Fruit fly (Drosophila melanogaster) whole organism, embryonic: ENCODE results near the gene CG10222.

Experiments
- Abd-B ChIP-seq: fragments of 200-800 bp; sonication (Bioruptor generic); optimal IDR thresholded peaks from 2 replicates; lab custom pipeline; 2018; ENCODE audit warnings: missing biosample characterization, mild to moderate bottlenecking, missing genetic modification characterization, moderate library complexity
- BtbVII ChIP-seq: fragments of 200-800 bp; sonication (Bioruptor generic); optimal IDR thresholded peaks from 3 replicates; lab custom pipeline; 2017; ENCODE audit warnings: missing biosample characterization, mild to moderate bottlenecking, missing genetic modification characterization
- CG10543 ChIP-seq: fragments of 200-800 bp; sonication (Bioruptor generic); optimal IDR thresholded peaks from 3 replicates; lab custom pipeline; 2017; ENCODE audit warnings: missing biosample characterization, mild to moderate bottlenecking, missing genetic modification characterization, moderate library complexity
- CG11093 ChIP-seq: fragments of 200-800 bp; sonication (Bioruptor generic); IDR thresholded peaks from 3 replicates; pipeline ENCODE4 v1.3.6; 2022; ENCODE audit warnings: missing biosample characterization, missing genetic modification characterization
- CG11247 ChIP-seq: fragments of 200-800 bp; sonication (Bioruptor generic); IDR thresholded peaks from 2 replicates; pipeline ENCODE4 v1.3.6; 2022; ENCODE audit warnings: missing biosample characterization, missing genetic modification characterization
- CG12299 ChIP-seq: fragments of 200-800 bp; sonication (Bioruptor generic); optimal IDR thresholded peaks from 2 replicates; lab custom pipeline; 2018; ENCODE audit warnings: missing biosample characterization, mild to moderate bottlenecking, missing genetic modification characterization
- CG13424 ChIP-seq: fragments of 200-800 bp; sonication (Bioruptor generic); optimal IDR thresholded peaks from 2 replicates; lab custom pipeline; 2019; ENCODE audit warnings: missing biosample characterization, mild to moderate bottlenecking, missing genetic modification characterization, moderate library complexity
- CG15479 ChIP-seq: fragments of 200-800 bp; sonication (Bioruptor generic); optimal IDR thresholded peaks from 3 replicates; lab custom pipeline; 2019; ENCODE audit warnings: missing biosample characterization, mild to moderate bottlenecking, missing genetic modification characterization, moderate library complexity
- CG15601 ChIP-seq: fragments of 200-800 bp; sonication (Bioruptor generic); optimal IDR thresholded peaks from 3 replicates; lab custom pipeline; 2019; ENCODE audit warnings: missing biosample characterization, mild to moderate bottlenecking, missing genetic modification characterization, moderate library complexity
- CG17186 ChIP-seq: fragments of 200-800 bp; sonication (Bioruptor generic); optimal IDR thresholded peaks from 3 replicates; lab custom pipeline; 2017; ENCODE audit warnings: missing biosample characterization, missing genetic modification reagents, missing genetic modification characterization
- CG17361 ChIP-seq: fragments of 200-800 bp; sonication (Bioruptor generic); IDR thresholded peaks from 3 replicates; pipeline ENCODE4 v1.3.6; 2022; ENCODE audit warnings: missing biosample characterization, missing genetic modification characterization
- CG34376 ChIP-seq: fragments of 200-800 bp; sonication (Bioruptor generic); optimal IDR thresholded peaks from 2 replicates; lab custom pipeline; 2018; ENCODE audit warnings: missing biosample characterization, mild to moderate bottlenecking, missing genetic modification characterization
- CG3726 ChIP-seq: fragments of 200-800 bp; sonication (Bioruptor generic); IDR thresholded peaks from 3 replicates; pipeline ENCODE4, ENCODE4 v1.3.6; 2022; ENCODE audit warnings: missing biosample characterization, missing genetic modification characterization
- CG4617 ChIP-seq: fragments of 200-800 bp; sonication (Bioruptor generic); optimal IDR thresholded peaks from 3 replicates; lab custom pipeline; 2016; ENCODE audit warnings: missing biosample characterization, missing genetic modification characterization, borderline replicate concordance
- CG4820 ChIP-seq: fragments of 200-800 bp; sonication (Bioruptor generic); optimal IDR thresholded peaks from 3 replicates; lab custom pipeline; 2016; ENCODE audit warnings: missing biosample characterization, missing genetic modification characterization
- CG4854 ChIP-seq: fragments of 200-800 bp; sonication (Bioruptor generic); optimal IDR thresholded peaks from 2 replicates; lab custom pipeline; 2016; ENCODE audit warnings: missing biosample characterization, missing genetic modification characterization, inconsistent platforms
- CG6254 ChIP-seq: fragments of 200-800 bp; sonication (Bioruptor generic); optimal IDR thresholded peaks from 3 replicates; lab custom pipeline; 2017; ENCODE audit warnings: mild to moderate bottlenecking, missing biosample characterization, missing genetic modification reagents, missing genetic modification characterization
- CG6654 ChIP-seq: fragments of 200-800 bp; sonication (Bioruptor generic); optimal IDR thresholded peaks from 2 replicates; lab custom pipeline; 2017; ENCODE audit warnings: missing biosample characterization, mild to moderate bottlenecking, missing genetic modification characterization
- CG7745 ChIP-seq: fragments of 200-800 bp; sonication (Bioruptor generic); optimal IDR thresholded peaks from 2 replicates; lab custom pipeline; 2018; ENCODE audit warnings: missing biosample characterization, mild to moderate bottlenecking, missing genetic modification characterization, moderate library complexity
- CG8924 ChIP-seq: fragments of 200-800 bp; optimal IDR thresholded peaks from 3 replicates; lab custom pipeline; 2019; ENCODE audit warnings: missing biosample characterization, mild to moderate bottlenecking, missing genetic modification characterization, moderate library complexity
- CG8944 ChIP-seq: fragments of 200-800 bp; sonication (Bioruptor generic); optimal IDR thresholded peaks from 3 replicates; lab custom pipeline; 2016; ENCODE audit warnings: missing biosample characterization, missing genetic modification characterization
- Dll ChIP-seq: fragments of 200-800 bp; sonication (Bioruptor generic); IDR thresholded peaks from 4 replicates; pipeline ENCODE4 v1.3.6; 2022; ENCODE audit warnings: missing biosample characterization, missing genetic modification characterization; ENCODE audit not compliant: partially characterized antibody
- Dp ChIP-seq: fragments of 200-800 bp; sonication (Bioruptor generic); optimal IDR thresholded peaks from 2 replicates; lab custom pipeline; 2018; ENCODE audit warnings: missing biosample characterization, mild to moderate bottlenecking, missing genetic modification characterization, moderate library complexity
- H2.0 ChIP-seq: fragments of 200-800 bp; sonication (Bioruptor generic); IDR thresholded peaks from 2 replicates; pipeline ENCODE4 v1.3.6; 2022; ENCODE audit warnings: missing biosample characterization, missing genetic modification characterization
- HLHmδ ChIP-seq: fragments of 200-800 bp; sonication (Bioruptor generic); optimal IDR thresholded peaks from 2 replicates; lab custom pipeline; 2018; ENCODE audit warnings: missing biosample characterization, mild to moderate bottlenecking, missing genetic modification characterization, moderate library complexity
- Hr39 ChIP-seq: fragments of >200 bp; optimal IDR thresholded peaks from 2 replicates; lab custom pipeline; 2017
- Myb ChIP-seq: fragments of 200-800 bp; sonication (Bioruptor generic); optimal IDR thresholded peaks from 2 replicates; lab custom pipeline; 2016; ENCODE audit warnings: missing biosample characterization, missing genetic modification characterization
- Nf-YC ChIP-seq: fragments of 200-800 bp; optimal IDR thresholded peaks from 3 replicates; lab custom pipeline; 2019; ENCODE audit warnings: missing biosample characterization, mild to moderate bottlenecking, missing genetic modification characterization, moderate library complexity
- Six4 ChIP-seq: fragments of 200-800 bp; sonication (Bioruptor generic); optimal IDR thresholded peaks from 2 replicates; lab custom pipeline; 2016; ENCODE audit warnings: missing biosample characterization, missing genetic modification characterization
- Sox100B ChIP-seq: fragments of 200-800 bp; sonication (Bioruptor generic); optimal IDR thresholded peaks from 3 replicates; lab custom pipeline; 2018; ENCODE audit warnings: missing biosample characterization, mild to moderate bottlenecking, missing genetic modification characterization
- YL-1 ChIP-seq: fragments of 200-800 bp; sonication (Bioruptor generic); optimal IDR thresholded peaks from 3 replicates; lab custom pipeline; 2017; ENCODE audit warnings: missing biosample characterization, mild to moderate bottlenecking, missing genetic modification characterization
- bcd ChIP-seq: fragments of 200-800 bp; sonication (Bioruptor generic); optimal IDR thresholded peaks from 2 replicates; lab custom pipeline; 2017; ENCODE audit warnings: missing biosample characterization, mild to moderate bottlenecking, missing genetic modification characterization
- ci ChIP-seq: fragments of 200-800 bp; sonication (Bioruptor generic); IDR thresholded peaks from 3 replicates; pipeline ENCODE4 v1.3.6; 2022; ENCODE audit warnings: missing biosample characterization, missing genetic modification characterization
- crol ChIP-seq: fragments of 200-800 bp; sonication (Bioruptor generic); IDR thresholded peaks from 2 replicates; pipeline ENCODE4 v1.3.6; 2022; ENCODE audit warnings: missing biosample characterization, missing genetic modification characterization
- dpn ChIP-seq, 2 experiments: fragments of 200-800 bp; sonication (Bioruptor generic); optimal IDR thresholded peaks; 3 replicates each; lab custom pipeline; 2016; ENCODE audit warnings: missing biosample characterization in 2 of 2, missing genetic modification characterization in 2 of 2
- inv ChIP-seq: fragments of 200-800 bp; sonication (Bioruptor generic); IDR thresholded peaks from 2 replicates; pipeline ENCODE4 v1.3.6; 2022; ENCODE audit warnings: missing biosample characterization, missing genetic modification characterization; ENCODE audit not compliant: partially characterized antibody
- klu ChIP-seq: fragments of 200-800 bp; sonication (Bioruptor generic); IDR thresholded peaks from 2 replicates; pipeline ENCODE4 v1.3.6; 2022; ENCODE audit warnings: missing biosample characterization, missing genetic modification characterization
- lola ChIP-seq, 3 experiments: fragments of >200 bp in 2 of 3; fragments of 200-800 bp in 1 of 3; sonication (Bioruptor generic) in 1 of 3; optimal IDR thresholded peaks; 2 replicates each; lab custom pipeline; 2017 to 2019; ENCODE audit warnings: missing biosample characterization in 3 of 3, missing genetic modification characterization in 3 of 3, mild to moderate bottlenecking in 1 of 3, moderate library complexity in 1 of 3
- org-1 ChIP-seq: fragments of 200-800 bp; sonication (Bioruptor generic); optimal IDR thresholded peaks from 2 replicates; lab custom pipeline; 2017; ENCODE audit warnings: missing biosample characterization, missing genetic modification characterization
- sc ChIP-seq, 3 experiments: fragments of >200 bp in 2 of 3; fragments of 200-800 bp in 1 of 3; sonication (Bioruptor generic) in 1 of 3; optimal IDR thresholded peaks; 2 replicates in 2 of 3; 3 replicates in 1 of 3; lab custom pipeline; 2017; ENCODE audit warnings: mild to moderate bottlenecking in 1 of 3, missing biosample characterization in 1 of 3, missing genetic modification characterization in 1 of 3, missing genetic modification reagents in 1 of 3
- shn ChIP-seq: fragments of 200-800 bp; sonication (Bioruptor generic); optimal IDR thresholded peaks from 3 replicates; lab custom pipeline; 2016; ENCODE audit warnings: missing biosample characterization, missing genetic modification characterization
- sisA ChIP-seq: fragments of 200-800 bp; sonication (Bioruptor generic); IDR thresholded peaks from 2 replicates; pipeline ENCODE4 v1.3.6; 2022; ENCODE audit warnings: missing biosample characterization, missing genetic modification characterization
- sna ChIP-seq: fragments of 200-800 bp; sonication (Bioruptor generic); IDR thresholded peaks from 2 replicates; pipeline ENCODE4 v1.3.6; 2022; ENCODE audit warnings: missing biosample characterization, missing genetic modification characterization; ENCODE audit not compliant: partially characterized antibody
- sug ChIP-seq: fragments of 200-800 bp; optimal IDR thresholded peaks from 2 replicates; lab custom pipeline; 2019; ENCODE audit warnings: missing biosample characterization, mild to moderate bottlenecking, missing genetic modification characterization, moderate library complexity
- tin ChIP-seq: fragments of 200-800 bp; sonication (Bioruptor generic); optimal IDR thresholded peaks from 3 replicates; lab custom pipeline; 2016; ENCODE audit warnings: missing biosample characterization, missing genetic modification characterization
- unc-4 ChIP-seq: fragments of 200-800 bp; sonication (Bioruptor generic); IDR thresholded peaks from 2 replicates; pipeline ENCODE4 v1.3.6; 2022; ENCODE audit warnings: missing biosample characterization, missing genetic modification characterization; ENCODE audit not compliant: partially characterized antibody
- vvl ChIP-seq: fragments of 200-800 bp; sonication (Bioruptor generic); IDR thresholded peaks from 2 replicates; pipeline ENCODE4 v1.3.6; 2022; ENCODE audit warnings: missing biosample characterization, missing genetic modification characterization
- zen ChIP-seq: fragments of 200-800 bp; sonication (Bioruptor generic); optimal IDR thresholded peaks from 3 replicates; lab custom pipeline; 2018; ENCODE audit warnings: missing biosample characterization, mild to moderate bottlenecking, missing genetic modification characterization, moderate library complexity
- zfh2 ChIP-seq: fragments of 200-800 bp; sonication (Bioruptor generic); optimal IDR thresholded peaks from 2 replicates; lab custom pipeline; 2016; ENCODE audit warnings: missing biosample characterization, missing genetic modification characterization

Gene CG10222

DNA sequence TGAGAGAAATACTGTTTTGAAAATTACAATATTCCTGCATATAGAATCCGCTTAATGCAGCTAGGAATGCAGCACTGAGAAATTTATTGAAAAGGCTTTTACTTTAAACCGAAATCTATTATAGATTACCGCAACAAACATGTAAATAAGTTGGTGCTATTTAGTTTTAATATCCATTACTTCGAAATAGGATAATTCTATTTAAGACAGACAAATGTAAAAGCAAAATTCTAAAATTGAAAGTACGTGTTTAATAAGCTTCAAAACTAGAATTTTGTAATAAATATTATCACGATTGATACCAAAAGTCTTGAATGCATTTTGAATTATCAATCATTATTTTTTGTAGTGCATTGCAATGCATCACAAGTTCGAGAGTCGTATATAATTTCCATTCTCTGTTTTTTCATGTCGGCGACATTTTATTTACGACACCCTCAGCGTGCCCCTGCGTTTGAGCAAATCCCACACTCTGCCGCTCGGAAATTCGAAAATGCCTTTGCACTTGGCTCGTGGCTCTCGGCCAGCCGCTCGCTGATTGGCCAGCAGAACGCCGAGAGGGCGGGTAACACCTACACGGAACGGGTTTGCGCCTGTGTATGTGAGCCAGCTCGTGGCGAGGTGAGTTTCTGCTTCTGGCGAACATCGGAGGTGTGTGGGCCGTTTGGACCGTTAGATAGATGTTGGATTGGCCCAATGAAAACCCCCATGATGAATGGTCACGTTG is 8.9 kb downstream of the CG10222 start (continued):
- TF ChIP-seq CG7745 (tag; lab: Kevin White, UChicago) (no peak), Dp (GFP tag; lab: Kevin White, UChicago) (no peak), CG8924 (tag; lab: Kevin White, UChicago) (peak; percentile 34), CG10543 (no peak), Sox100B (GFP tag; lab: Kevin White, UChicago) (peak; percentile 49), CG17186 (GFP tag; lab: Kevin White, UChicago) (no peak), zen (tag; lab: Kevin White, UChicago) (peak; percentile 2), crol (GFP tag; lab: Robert Waterston, UW) (no peak), Abd-B (peak; percentile 6), org-1 (no peak), CG15601 (tag; lab: Kevin White, UChicago) (no peak), H2.0 (GFP tag; lab: Robert Waterston, UW) (no peak), CG4820 (peak; percentile 32), CG34376 (GFP tag; lab: Kevin White, UChicago) (no peak), CG11247 (GFP tag; lab: Robert Waterston, UW) (no peak), CG6654 (peak; percentile 25), Hr39 (lab: Kevin White, UChicago) (no peak), ci (no peak), Six4 (GFP tag; lab: Kevin White, UChicago) (no peak), CG6254 (peak; percentile 59), CG15479 (GFP tag; lab: Kevin White, UChicago) (no peak), HLHmδ (GFP tag; lab: Kevin White, UChicago) (peak; percentile 20), vvl (GFP tag; lab: Robert Waterston, UW) (0 out of 2 replicates have a peak, but pooled peaks have one; percentile 23), CG11093 (GFP tag; lab: Robert Waterston, UW) (no peak), shn (GFP tag; lab: Kevin White, UChicago) (no peak), zfh2 (GFP tag; lab: Kevin White, UChicago) (no peak), sna (GFP tag; lab: Robert Waterston, UW) (no peak; the same call in 1 of the 2 replicates), unc-4 (GFP tag; lab: Robert Waterston, UW) (no peak), CG4617 (GFP tag; lab: Kevin White, UChicago) (no peak), CG3726 (GFP tag; lab: Robert Waterston, UW) (no peak), tin (GFP tag; lab: Kevin White, UChicago) (peak; percentile 10), dpn (GFP tag; optimal IDR thresholded peaks at IDR 0.05; lab: Kevin White, UChicago) (no peak), CG13424 (tag; lab: Kevin White, UChicago) (no peak), YL-1 (no peak), CG12299 (tag; lab: Kevin White, UChicago) (no peak), CG8944 (GFP tag; lab: Kevin White, UChicago) (no peak), Myb (GFP tag; lab: Kevin White, UChicago) (no peak), BtbVII (GFP tag; lab: Kevin White, UChicago) (no peak), sc (optimal IDR thresholded peaks at IDR 0.05; lab: Kevin White, UChicago) (no peak), sc (GFP tag; optimal IDR thresholded peaks at IDR 0.05; lab: Kevin White, UChicago) (peak; percentile 30), lola (GFP tag; optimal IDR thresholded peaks at IDR 0.05; lab: Kevin White, UChicago) (peak in 1 of 3 experiments; percentile 77), Dll (GFP tag; lab: Robert Waterston, UW) (no peak), CG4854 (GFP tag; lab: Kevin White, UChicago) (no peak), inv (GFP tag; lab: Robert Waterston, UW) (no peak), sug (tag; lab: Kevin White, UChicago) (no peak), Nf-YC (tag; lab: Kevin White, UChicago) (peak; percentile 98), klu (no peak), bcd (GFP tag; lab: Kevin White, UChicago) (peak; percentile 21), sisA (no peak), CG17361 (peak; percentile 85)
